Worm (Caenorhabditis elegans): Measurements from ENCODE around the gene Y41D4A.7.

Y41D4A.7 gene

ce11 chrIV:1739366-1740104 lies 21.8 kb downstream of the Y41D4A.7 start:
- TF ChIP-seq D1046.2 (GFP tag; IDR thresholded peaks at IDR 0.05) (no peak), F49E8.2 (tag; optimal IDR thresholded peaks at IDR 0.05; ENCODE audit: borderline replicate concordance) (no peak), madf-9 (GFP tag; conservative IDR thresholded peaks at IDR 0.05) (peak; percentile 47; the same call in 1 of the 2 replicates), ama-1 (optimal IDR thresholded peaks at IDR 0.05) (no peak), hlh-30 (tag; optimal IDR thresholded peaks at IDR 0.05; ENCODE audit: insufficient read depth) (peak; percentile 75), nhr-6 (tag; optimal IDR thresholded peaks at IDR 0.05) (no peak), lir-3 (tag; optimal IDR thresholded peaks at IDR 0.05) (no peak), lin-39 (tag; optimal IDR thresholded peaks at IDR 0.05) (no peak), lim-7 (GFP tag; IDR thresholded peaks at IDR 0.05) (no peak), set-16 (GFP tag; IDR thresholded peaks at IDR 0.05) (peak; percentile 61), lin-13 (GFP tag; optimal IDR thresholded peaks at IDR 0.05) (no peak), Y48G9A.11 (GFP tag; IDR thresholded peaks at IDR 0.05) (no peak), aha-1 (tag) (peak; percentile 40), daf-16 (GFP tag; optimal IDR thresholded peaks at IDR 0.05) (no peak), daf-16 (tag; optimal IDR thresholded peaks at IDR 0.05) (peak; percentile 38), Y5F2A.4 (GFP tag; optimal IDR thresholded peaks at IDR 0.05) (no peak), egl-43 (GFP tag; IDR thresholded peaks at IDR 0.05) (peak; percentile 63; the same call in 1 of the 2 replicates), pqm-1 (tag; optimal IDR thresholded peaks at IDR 0.05) (peak; percentile 16), F37D6.2 (tag; optimal IDR thresholded peaks at IDR 0.05) (no peak), mxl-3 (GFP tag; optimal IDR thresholded peaks at IDR 0.05) (peak; percentile 61), dmd-6 (GFP tag; IDR thresholded peaks at IDR 0.05) (peak; percentile 48; the same call in 1 of the 2 replicates), hlh-11 (tag; optimal IDR thresholded peaks at IDR 0.05) (peak; percentile 61), ctbp-1 (GFP tag; IDR thresholded peaks at IDR 0.05) (no peak), hmg-1.1 (GFP tag; IDR thresholded peaks at IDR 0.05) (peak; percentile 50; the same call in 1 of the 2 replicates), lin-38 (GFP tag; IDR thresholded peaks at IDR 0.05) (peak; percentile 59), mes-2 (tag; optimal IDR thresholded peaks at IDR 0.05; ENCODE audit: poor library complexity, severe bottlenecking) (peak; percentile 40), unc-62 (GFP tag; optimal IDR thresholded peaks at IDR 0.05 in 1 of 2) (peak in 1 of 2 experiments; percentile 77), unc-62 (tag; optimal IDR thresholded peaks at IDR 0.05) (no peak), attf-4 (tag; optimal IDR thresholded peaks at IDR 0.05) (no peak), madf-5 (GFP tag; IDR thresholded peaks at IDR 0.05) (no peak), nhr-42 (GFP tag; IDR thresholded peaks at IDR 0.05) (no peak), skn-1 (tag; optimal IDR thresholded peaks at IDR 0.05) (no peak), saeg-2 (GFP tag; IDR thresholded peaks at IDR 0.05) (no peak), T26A8.4 (GFP tag; IDR thresholded peaks at IDR 0.05) (no peak), dve-1 (tag; optimal IDR thresholded peaks at IDR 0.05; ENCODE audit: insufficient read depth) (peak; percentile 42), mdl-1 (tag; optimal IDR thresholded peaks at IDR 0.05) (peak; percentile 27 to 40), unc-39 (tag; optimal IDR thresholded peaks at IDR 0.05) (no peak), dpl-1 (GFP tag; optimal IDR thresholded peaks at IDR 0.05) (peak; percentile 3), nhr-28 (tag; optimal IDR thresholded peaks at IDR 0.05) (peak; percentile 18), mdt-29 (GFP tag; IDR thresholded peaks at IDR 0.05) (no peak), nhr-77 (tag; optimal IDR thresholded peaks at IDR 0.05) (no peak)

ce11 chrIV:1738892-1739291 lies 22.5 kb downstream of the Y41D4A.7 start:
- no peak for TF ChIP-seq F44E2.7 (GFP tag; IDR thresholded peaks at IDR 0.05)
- TF ChIP-seq zip-2 (tag; optimal IDR thresholded peaks at IDR 0.05), result no peak
- no peak for TF ChIP-seq nhr-6 (tag; optimal IDR thresholded peaks at IDR 0.05)
- no peak for TF ChIP-seq mxl-2 (GFP tag; conservative IDR thresholded peaks at IDR 0.05)
- no peak for TF ChIP-seq nhr-102 (tag; optimal IDR thresholded peaks at IDR 0.05)
- 0 out of 2 replicates have a peak, but pooled peaks have one; percentile 23 for TF ChIP-seq madf-9 (GFP tag; conservative IDR thresholded peaks at IDR 0.05)
- TF ChIP-seq nhr-28 (tag; optimal IDR thresholded peaks at IDR 0.05), result no peak
